Fruit fly (Drosophila melanogaster): ENCODE measurements around the gene drd.

Gene drd

dm6 chrX:15085777-15086510 lies 39.6 kb upstream of the drd start, which contains the start of the genes CG15027 and Dbct (continued):
- TF ChIP-seq Optix (GFP tag; IDR thresholded peaks at IDR 0.05) (no peak), Hmr (GFP tag; optimal IDR thresholded peaks at IDR 0.05) (peak; percentile 54), CG13424 (tag; optimal IDR thresholded peaks at IDR 0.05) (peak; percentile 83), CG12391 (tag; optimal IDR thresholded peaks at IDR 0.05) (peak; percentile 83), CG8388 (GFP tag; optimal IDR thresholded peaks at IDR 0.05) (peak; percentile 59), CG12104 (GFP tag; optimal IDR thresholded peaks at IDR 0.05) (peak; percentile 39), MESR4 (GFP tag; optimal IDR thresholded peaks at IDR 0.05) (peak; percentile 74), ken (GFP tag; IDR thresholded peaks at IDR 0.05) (peak; percentile 56; the same call in 1 of the 3 replicates), sqz (GFP tag; optimal IDR thresholded peaks at IDR 0.05) (no peak), CG13624 (GFP tag; optimal IDR thresholded peaks at IDR 0.05) (no peak), esg (GFP tag; conservative IDR thresholded peaks at IDR 0.05) (peak; percentile 44), MTF-1 (GFP tag; optimal IDR thresholded peaks at IDR 0.05; ENCODE audit: borderline replicate concordance) (no peak), CG10147 (GFP tag; optimal IDR thresholded peaks at IDR 0.05) (peak; percentile 55), CG42726 (GFP tag; IDR thresholded peaks at IDR 0.05; ENCODE audit: partially characterized antibody) (no peak), Sin3A (optimal IDR thresholded peaks at IDR 0.05) (peak; percentile 17), salm (tag; optimal IDR thresholded peaks at IDR 0.05) (no peak), otp (GFP tag; IDR thresholded peaks at IDR 0.05) (no peak), CG11085 (GFP tag; IDR thresholded peaks at IDR 0.05) (peak; percentile 60; the same call in 1 of the 2 replicates), sr (GFP tag; IDR thresholded peaks at IDR 0.05) (no peak), eve (GFP tag; optimal IDR thresholded peaks at IDR 0.05) (peak in 1 of 2 experiments; percentile 82), pzg (GFP tag; optimal IDR thresholded peaks at IDR 0.05) (peak; percentile 34), Rfx (GFP tag; IDR thresholded peaks at IDR 0.05) (peak; percentile 72), gro (GFP tag; optimal IDR thresholded peaks at IDR 0.05) (no peak), CG2889 (GFP tag; IDR thresholded peaks at IDR 0.05) (0 out of 3 replicates have a peak, but pooled peaks have one; percentile 21), CG14050 (GFP tag; IDR thresholded peaks at IDR 0.05) (peak; percentile 22; the same call in 1 of the 3 replicates), h (optimal IDR thresholded peaks at IDR 0.05) (no peak), CG9215 (GFP tag; IDR thresholded peaks at IDR 0.05) (peak; percentile 68), Hey (tag; optimal IDR thresholded peaks at IDR 0.05) (no peak), CG3065 (GFP tag; optimal IDR thresholded peaks at IDR 0.05) (no peak), dati (GFP tag; IDR thresholded peaks at IDR 0.05) (no peak), CG1603 (tag; optimal IDR thresholded peaks at IDR 0.05) (peak; percentile 23), CG7839 (tag; optimal IDR thresholded peaks at IDR 0.05) (peak; percentile 69)

DNA sequence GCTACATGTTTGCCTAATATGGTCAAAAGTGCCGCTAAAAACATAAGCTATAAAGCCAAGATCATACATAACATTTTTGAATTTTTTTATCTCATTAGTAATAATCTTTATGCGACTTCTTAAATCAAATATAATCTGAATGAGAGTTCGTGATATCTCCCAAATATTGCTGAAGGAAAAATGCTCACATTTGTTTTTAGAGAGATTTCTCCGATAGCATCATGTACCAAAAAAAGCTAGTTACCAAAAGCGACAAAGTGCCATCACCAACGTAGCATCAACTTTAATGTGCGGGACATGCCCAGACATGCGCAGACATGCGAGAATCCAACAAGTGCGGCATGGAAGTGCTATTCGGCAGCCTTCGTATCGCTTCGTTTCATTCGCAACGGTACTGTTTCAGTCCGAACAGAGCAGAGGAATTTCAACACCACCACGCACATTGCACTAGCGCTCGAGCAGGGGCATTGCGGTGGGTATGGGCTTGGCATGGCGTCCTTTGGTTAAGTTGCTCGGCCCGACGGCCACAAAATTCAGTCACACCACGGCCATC lies 36.3 kb upstream of the drd start, which contains the start of gene Rab3-GEF:
TSS of gene Rab3-GEF (plus strand) at position 537 of the 553 bp plus-strand sequence.
- TF ChIP-seq Med (GFP tag) (peak; percentile 19), Hmr (GFP tag; optimal IDR thresholded peaks at IDR 0.05) (no peak), tin (GFP tag; optimal IDR thresholded peaks at IDR 0.05) (no peak), CG5180 (GFP tag; optimal IDR thresholded peaks at IDR 0.05) (peak; percentile 26), row (GFP tag; IDR thresholded peaks at IDR 0.05) (peak; percentile 53; the same call in 2 of the 3 replicates), CG11398 (GFP tag; optimal IDR thresholded peaks at IDR 0.05) (no peak), Deaf1 (tag; optimal IDR thresholded peaks at IDR 0.05) (peak; percentile 95), CG6791 (GFP tag; IDR thresholded peaks at IDR 0.05; ENCODE audit: partially characterized antibody) (no peak), sens (GFP tag) (peak; percentile 24), CG13894 (tag; optimal IDR thresholded peaks at IDR 0.05) (peak; percentile 11), wor (GFP tag; IDR thresholded peaks at IDR 0.05) (no peak), CG7357 (GFP tag; IDR thresholded peaks at IDR 0.05) (no peak), hb (GFP tag; IDR thresholded peaks at IDR 0.05; ENCODE audit: partially characterized antibody) (no peak), CG32532 (GFP tag; IDR thresholded peaks at IDR 0.05) (0 out of 2 replicates have a peak, but pooled peaks have one; percentile 10), CG10431 (GFP tag; optimal IDR thresholded peaks at IDR 0.05) (no peak), E2f2 (GFP tag; IDR thresholded peaks at IDR 0.05) (no peak), BEAF-32 (GFP tag; optimal IDR thresholded peaks at IDR 0.05) (peak; percentile 18), zen2 (GFP tag; IDR thresholded peaks at IDR 0.05; ENCODE audit: partially characterized antibody) (no peak), CG3407 (GFP tag; optimal IDR thresholded peaks at IDR 0.05) (no peak), ci (GFP tag; IDR thresholded peaks at IDR 0.05) (no peak)
